Fruit fly (Drosophila melanogaster): ENCODE measurements around the gene CG13707.

DNA sequence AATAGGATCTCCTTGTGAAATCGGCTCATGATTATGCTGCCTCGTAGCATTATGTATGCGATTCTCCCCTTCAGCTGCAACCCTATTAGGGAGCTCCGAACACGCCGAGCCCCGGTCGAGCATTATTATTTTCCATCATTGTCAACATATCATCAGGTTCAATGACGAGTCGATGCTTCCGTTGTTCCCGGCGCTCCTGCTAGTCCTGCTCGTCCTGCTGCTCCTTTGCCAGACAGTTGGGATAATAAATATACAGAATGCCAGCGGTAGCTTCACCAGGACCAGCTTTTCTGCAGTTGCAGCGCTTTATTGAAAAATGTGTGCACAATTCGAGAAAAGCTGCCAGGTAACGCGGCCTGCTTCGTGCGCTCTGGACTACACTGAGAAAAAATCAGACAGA lies 20.5 kb upstream of the CG13707 start, which contains the start of gene CG32235:
- TF ChIP-seq CG11617 (GFP tag; optimal IDR thresholded peaks at IDR 0.05) (no peak), Mnt (GFP tag; optimal IDR thresholded peaks at IDR 0.05) (no peak), CG7101 (tag; optimal IDR thresholded peaks at IDR 0.05) (no peak), ovo (GFP tag; optimal IDR thresholded peaks at IDR 0.05) (no peak), cic (GFP tag; optimal IDR thresholded peaks at IDR 0.05) (no peak), CG12768 (GFP tag; optimal IDR thresholded peaks at IDR 0.05) (no peak)
